Fruit fly (Drosophila melanogaster): ENCODE measurements around the gene Sgt1.

Sgt1 gene

dm6 chr3R:8290940-8291339 lies 14.1 kb downstream of the Sgt1 start, which contains the start of gene CG31464:
Gene CG31464, plus strand, starts transcription at chr3R:8291240.
- no peak for TF ChIP-seq vri (GFP tag; optimal IDR thresholded peaks at IDR 0.05)
- no peak for TF ChIP-seq Smox (GFP tag; optimal IDR thresholded peaks at IDR 0.05)
- TF ChIP-seq fd85E (GFP tag; optimal IDR thresholded peaks at IDR 0.05): no peak

dm6 chr3R:8290478-8290877 lies 14.6 kb downstream of the Sgt1 start, which contains the start of gene CG11672:
Gene CG11672, minus strand, starts transcription at chr3R:8290578.
- TF ChIP-seq OdsH (GFP tag; optimal IDR thresholded peaks at IDR 0.05) (no peak), CG6854 (GFP tag; optimal IDR thresholded peaks at IDR 0.05) (no peak)

dm6 chr3R:8288790-8289189 lies 16.3 kb downstream of the Sgt1 start:
- TF ChIP-seq CG7368 (GFP tag; optimal IDR thresholded peaks at IDR 0.05) (no peak), CG11902 (GFP tag; optimal IDR thresholded peaks at IDR 0.05) (no peak), spab (GFP tag; optimal IDR thresholded peaks at IDR 0.05) (no peak), eg (GFP tag; IDR thresholded peaks at IDR 0.05) (no peak), svp (GFP tag) (peak; percentile 45), Eip78C (GFP tag) (no peak)

dm6 chr3R:8287697-8288096 lies 17.4 kb downstream of the Sgt1 start, which contains the start of gene Nazo:
Gene Nazo, plus strand, starts transcription at chr3R:8287876.
- no peak for TF ChIP-seq salr (GFP tag; optimal IDR thresholded peaks at IDR 0.05)
- TF ChIP-seq cyc (GFP tag; optimal IDR thresholded peaks at IDR 0.05): no peak
- TF ChIP-seq CG11902 (GFP tag; optimal IDR thresholded peaks at IDR 0.05): no peak
- no peak for TF ChIP-seq CG34406 (GFP tag; optimal IDR thresholded peaks at IDR 0.05)
- no peak for TF ChIP-seq CG6163 (GFP tag; IDR thresholded peaks at IDR 0.05)

- no peak for TF ChIP-seq spab (GFP tag; optimal IDR thresholded peaks at IDR 0.05)
These were observed 19.2 kb downstream of the Sgt1 start for dm6 chr3R:8285727-8286344.

dm6 chr3R:8284234-8284633 lies 20.8 kb downstream of the Sgt1 start:
- TF ChIP-seq fd59A (GFP tag; optimal IDR thresholded peaks at IDR 0.05): no peak
- TF ChIP-seq spab (GFP tag; optimal IDR thresholded peaks at IDR 0.05): no peak
- TF ChIP-seq fd85E (GFP tag; optimal IDR thresholded peaks at IDR 0.05): no peak
- no peak for TF ChIP-seq CG32006 (GFP tag; optimal IDR thresholded peaks at IDR 0.05)
- no peak for TF ChIP-seq OdsH (GFP tag; optimal IDR thresholded peaks at IDR 0.05)

- no peak for TF ChIP-seq Eip75B (GFP tag; optimal IDR thresholded peaks at IDR 0.05)
- TF ChIP-seq Sox15 (GFP tag; optimal IDR thresholded peaks at IDR 0.05): no peak
- peak; percentile 54 for TF ChIP-seq esn (GFP tag; optimal IDR thresholded peaks at IDR 0.05)
- TF ChIP-seq Lpt (GFP tag; optimal IDR thresholded peaks at IDR 0.05): no peak
- TF ChIP-seq pdm3 (GFP tag; optimal IDR thresholded peaks at IDR 0.05): peak; percentile 0
- TF ChIP-seq Sox14 (GFP tag; optimal IDR thresholded peaks at IDR 0.05): no peak
- peak; percentile 27 for TF ChIP-seq lz (GFP tag; optimal IDR thresholded peaks at IDR 0.05)
- peak; percentile 81 for TF ChIP-seq svp (GFP tag)
- peak; percentile 82 for TF ChIP-seq Eip78C (GFP tag)
- TF ChIP-seq Ets21C (GFP tag; optimal IDR thresholded peaks at IDR 0.05): peak; percentile 24
- TF ChIP-seq CG6792 (GFP tag; optimal IDR thresholded peaks at IDR 0.05): peak; percentile 4
- peak; percentile 59 for TF ChIP-seq Sox102F (GFP tag; optimal IDR thresholded peaks at IDR 0.05)
- peak; percentile 55 for TF ChIP-seq Met (GFP tag; optimal IDR thresholded peaks at IDR 0.05)
- peak; percentile 33 for TF ChIP-seq CG31627 (GFP tag; optimal IDR thresholded peaks at IDR 0.05)
- TF ChIP-seq topi (GFP tag; optimal IDR thresholded peaks at IDR 0.05): peak; percentile 45
- peak; percentile 53 for TF ChIP-seq Blimp-1 (GFP tag; optimal IDR thresholded peaks at IDR 0.05)
- peak; percentile 19 for TF ChIP-seq cyc (GFP tag; optimal IDR thresholded peaks at IDR 0.05)
- no peak for TF ChIP-seq CG9139 (GFP tag; optimal IDR thresholded peaks at IDR 0.05)
- peak; percentile 5 for TF ChIP-seq vri (GFP tag; optimal IDR thresholded peaks at IDR 0.05)
- peak; percentile 51 for TF ChIP-seq Smox (GFP tag; optimal IDR thresholded peaks at IDR 0.05)
- TF ChIP-seq Hr39 (GFP tag; optimal IDR thresholded peaks at IDR 0.05): peak; percentile 54
- TF ChIP-seq CG34406 (GFP tag; optimal IDR thresholded peaks at IDR 0.05): peak; percentile 22
These were observed 22.3 kb downstream of the Sgt1 start for dm6 chr3R:8282727-8283126.
